Worm (Caenorhabditis elegans) whole organism, early embryonic: Measurements from ENCODE around the gene C29E4.10.

ENCODE experiments used
- B0310.2 ChIP-seq: sonication (generic microtip); optimal IDR thresholded peaks from 2 replicates; lab custom pipeline; 2016; ENCODE audit warnings: mild to moderate bottlenecking, missing genetic modification characterization, missing compliant biosample characterization
- F13C5.2 ChIP-seq: sonication (generic microtip); optimal IDR thresholded peaks from 2 replicates; lab custom pipeline; 2017; ENCODE audit warnings: mild to moderate bottlenecking, missing genetic modification characterization, inconsistent platforms, missing compliant biosample characterization
- aly-1 ChIP-seq: sonication (generic microtip); optimal IDR thresholded peaks from 2 replicates; lab custom pipeline; 2016; ENCODE audit warnings: missing genetic modification characterization, missing compliant biosample characterization
- ama-1 ChIP-seq: fragments of 150-350 bp; optimal IDR thresholded peaks from 2 replicates; lab custom pipeline; 2014
- ceh-13 ChIP-seq: fragments of 200-800 bp; sonication (Bioruptor generic); optimal IDR thresholded peaks from 2 replicates; lab custom pipeline; 2018; ENCODE audit warnings: mild to moderate bottlenecking, missing genetic modification characterization, missing compliant biosample characterization
- ceh-36 ChIP-seq: sonication (generic microtip); optimal IDR thresholded peaks from 2 replicates; lab custom pipeline; 2016; ENCODE audit warnings: missing genetic modification characterization, inconsistent platforms, missing compliant biosample characterization
- ets-7 ChIP-seq: sonication (generic microtip); optimal IDR thresholded peaks from 2 replicates; lab custom pipeline; 2016; ENCODE audit warnings: missing genotype, missing genetic modification characterization, missing compliant biosample characterization
- flt-1 ChIP-seq: fragments of 200-800 bp; sonication (Bioruptor generic); IDR thresholded peaks from 2 replicates; pipeline ENCODE4 v1.3.6; 2022; ENCODE audit warnings: missing genetic modification characterization, missing compliant biosample characterization
- hmbx-1 ChIP-seq: sonication (generic microtip); optimal IDR thresholded peaks from 2 replicates; lab custom pipeline; 2016; ENCODE audit warnings: mild to moderate bottlenecking, missing genetic modification characterization, missing compliant biosample characterization
- hmg-4 ChIP-seq: fragments of 200-800 bp; sonication (Bioruptor generic); optimal IDR thresholded peaks from 2 replicates; lab custom pipeline; 2018; ENCODE audit warnings: mild to moderate bottlenecking, missing genetic modification characterization, missing compliant biosample characterization
- hnd-1 ChIP-seq: sonication (generic microtip); optimal IDR thresholded peaks from 2 replicates; lab custom pipeline; 2016; ENCODE audit warnings: missing genetic modification characterization, missing compliant biosample characterization
- pes-1 ChIP-seq: fragments of 200-800 bp; sonication (Bioruptor generic); IDR thresholded peaks from 2 replicates; pipeline ENCODE4 v1.3.6; 2022; ENCODE audit warnings: missing genetic modification reagents, missing genetic modification characterization, missing compliant biosample characterization
- scrt-1 ChIP-seq: fragments of 200-800 bp; sonication (Bioruptor generic); IDR thresholded peaks from 2 replicates; pipeline ENCODE4 v1.3.6; 2022; ENCODE audit warnings: missing genetic modification characterization, missing compliant biosample characterization
- sea-1 ChIP-seq: fragments of 200-800 bp; sonication (Bioruptor generic); conservative IDR thresholded peaks from 2 replicates; pipeline ENCODE4 v1.3.6; 2022; ENCODE audit warnings: missing genetic modification characterization, missing compliant biosample characterization
- tbx-11 ChIP-seq: fragments of 200-800 bp; sonication (Bioruptor generic); IDR thresholded peaks from 2 replicates; pipeline ENCODE4 v1.3.6; 2022; ENCODE audit warnings: missing genetic modification characterization, missing compliant biosample characterization
- tbx-37 ChIP-seq: fragments of 200-800 bp; sonication (Bioruptor generic); conservative IDR thresholded peaks from 2 replicates; pipeline ENCODE4 v1.3.6; 2022; ENCODE audit warnings: missing genetic modification reagents, missing genetic modification characterization, missing compliant biosample characterization
- tra-4 ChIP-seq: sonication (generic microtip); optimal IDR thresholded peaks from 2 replicates; lab custom pipeline; 2017; ENCODE audit warnings: missing genetic modification characterization, missing compliant biosample characterization

The C29E4.10 gene

ce11 chrIII:7977224-7977623 lies 39.6 kb downstream of the C29E4.10 start:
- TF ChIP-seq ceh-13 (GFP tag; lab: Kevin White, UChicago) (no peak), F13C5.2 (tag; lab: Kevin White, UChicago) (no peak), tbx-37 (GFP tag; lab: Robert Waterston, UW) (no peak), hmg-4 (no peak), hnd-1 (tag; lab: Kevin White, UChicago) (no peak), sea-1 (GFP tag; lab: Robert Waterston, UW) (no peak), ama-1 (lab: Kevin White, UChicago) (no peak), ceh-36 (tag; lab: Kevin White, UChicago) (no peak), tra-4 (tag; lab: Kevin White, UChicago) (no peak), B0310.2 (no peak)

ce11 chrIII:7977777-7978176 lies 40.1 kb downstream of the C29E4.10 start, which contains the start of gene C06G4.4:
TSS of gene C06G4.4 (minus strand) at chrIII:7977812.
- TF ChIP-seq hmbx-1 (no peak), ceh-36 (tag; lab: Kevin White, UChicago) (no peak), tra-4 (tag; lab: Kevin White, UChicago) (no peak), sea-1 (GFP tag; lab: Robert Waterston, UW) (no peak), ceh-13 (GFP tag; lab: Kevin White, UChicago) (no peak), tbx-37 (GFP tag; lab: Robert Waterston, UW) (no peak), hnd-1 (tag; lab: Kevin White, UChicago) (no peak), ama-1 (lab: Kevin White, UChicago) (no peak), scrt-1 (GFP tag; lab: Robert Waterston, UW) (no peak), B0310.2 (no peak), hmg-4 (no peak), tbx-11 (GFP tag; lab: Robert Waterston, UW) (no peak), flt-1 (GFP tag; lab: Robert Waterston, UW) (no peak)

- TF ChIP-seq tbx-11 (GFP tag; lab: Robert Waterston, UW) (no peak), ama-1 (lab: Kevin White, UChicago) (no peak), hmbx-1 (no peak), tbx-37 (GFP tag; lab: Robert Waterston, UW) (no peak), aly-1 (no peak), ceh-13 (GFP tag; lab: Kevin White, UChicago) (no peak), ceh-36 (tag; lab: Kevin White, UChicago) (no peak), F13C5.2 (tag; lab: Kevin White, UChicago) (no peak), sea-1 (GFP tag; lab: Robert Waterston, UW) (no peak), hnd-1 (tag; lab: Kevin White, UChicago) (no peak), scrt-1 (GFP tag; lab: Robert Waterston, UW) (no peak), tra-4 (tag; lab: Kevin White, UChicago) (no peak), hmg-4 (no peak), ets-7 (tag; lab: Kevin White, UChicago) (no peak), pes-1 (no peak), B0310.2 (no peak), flt-1 (GFP tag; lab: Robert Waterston, UW) (no peak)
Observed at ce11 chrIII:7978289-7978688, 40.6 kb downstream of the C29E4.10 start.

- no peak for TF ChIP-seq tra-4 (tag; lab: Kevin White, UChicago)
- no peak for TF ChIP-seq ets-7 (tag; lab: Kevin White, UChicago)
- no peak for TF ChIP-seq hmbx-1
- TF ChIP-seq sea-1 (GFP tag; lab: Robert Waterston, UW): no peak
- no peak for TF ChIP-seq tbx-37 (GFP tag; lab: Robert Waterston, UW)
- no peak for TF ChIP-seq hmg-4
- no peak for TF ChIP-seq F13C5.2 (tag; lab: Kevin White, UChicago)
- no peak for TF ChIP-seq ceh-13 (GFP tag; lab: Kevin White, UChicago)
- TF ChIP-seq B0310.2: no peak
- no peak for TF ChIP-seq hnd-1 (tag; lab: Kevin White, UChicago)
- no peak for TF ChIP-seq tbx-11 (GFP tag; lab: Robert Waterston, UW)
- no peak for TF ChIP-seq ama-1 (lab: Kevin White, UChicago)
- TF ChIP-seq flt-1 (GFP tag; lab: Robert Waterston, UW): no peak
- TF ChIP-seq scrt-1 (GFP tag; lab: Robert Waterston, UW): no peak
- no peak for TF ChIP-seq ceh-36 (tag; lab: Kevin White, UChicago)
- TF ChIP-seq aly-1: no peak
- no peak for TF ChIP-seq pes-1
Observed at ce11 chrIII:7978723-7979122, 41.1 kb downstream of the C29E4.10 start.

ce11 chrIII:7979659-7980058 lies 42.0 kb downstream of the C29E4.10 start, which contains the start of gene clp-1:
TSS of gene clp-1 (plus strand) at chrIII:7979959.
- TF ChIP-seq scrt-1 (GFP tag; lab: Robert Waterston, UW): no peak
- TF ChIP-seq tra-4 (tag; lab: Kevin White, UChicago): no peak
- TF ChIP-seq ets-7 (tag; lab: Kevin White, UChicago): no peak

ce11 chrIII:7981233-7981632 lies 43.6 kb downstream of the C29E4.10 start:
- TF ChIP-seq hmg-4 (no peak), flt-1 (GFP tag; lab: Robert Waterston, UW) (no peak), aly-1 (no peak)

- TF ChIP-seq flt-1 (GFP tag; lab: Robert Waterston, UW): no peak
- no peak for TF ChIP-seq ama-1 (lab: Kevin White, UChicago)
- no peak for TF ChIP-seq hnd-1 (tag; lab: Kevin White, UChicago)
- no peak for TF ChIP-seq ceh-13 (GFP tag; lab: Kevin White, UChicago)
- TF ChIP-seq ceh-36 (tag; lab: Kevin White, UChicago): no peak
- TF ChIP-seq scrt-1 (GFP tag; lab: Robert Waterston, UW): no peak
Observed at ce11 chrIII:7981938-7982337, 44.3 kb downstream of the C29E4.10 start.

ce11 chrIII:7986585-7987171 lies 49.0 kb downstream of the C29E4.10 start, which contains the start of gene hrpk-2:
TSS of gene hrpk-2 (plus strand) at chrIII:7987121.
- no peak for TF ChIP-seq pes-1
